Worm (Caenorhabditis elegans): ENCODE measurements around the gene F58B4.6.

- TF ChIP-seq cog-1 (tag; optimal IDR thresholded peaks at IDR 0.05) (no peak), ztf-29 (GFP tag; IDR thresholded peaks at IDR 0.05) (no peak), ref-1 (GFP tag; conservative IDR thresholded peaks at IDR 0.05) (no peak), klf-2 (GFP tag; conservative IDR thresholded peaks at IDR 0.05) (no peak), flt-1 (GFP tag; IDR thresholded peaks at IDR 0.05) (no peak), ztf-23 (GFP tag; IDR thresholded peaks at IDR 0.05) (no peak), tab-1 (GFP tag; IDR thresholded peaks at IDR 0.05) (no peak)
Observed at ce11 chrV:10909071-10909470, 15.8 kb upstream of the F58B4.6 start, which contains the start of gene zzz-1.
